Worm (Caenorhabditis elegans): Measurements from ENCODE around the gene osta-3.

- TF ChIP-seq sea-1 (GFP tag; conservative IDR thresholded peaks at IDR 0.05) (no peak), hnd-1 (tag; optimal IDR thresholded peaks at IDR 0.05) (no peak), ama-1 (optimal IDR thresholded peaks at IDR 0.05) (no peak), flt-1 (GFP tag; IDR thresholded peaks at IDR 0.05) (no peak), F13C5.2 (tag; optimal IDR thresholded peaks at IDR 0.05) (no peak), tbx-11 (GFP tag; IDR thresholded peaks at IDR 0.05) (no peak), B0310.2 (tag; optimal IDR thresholded peaks at IDR 0.05) (no peak), pes-1 (GFP tag; IDR thresholded peaks at IDR 0.05) (no peak), scrt-1 (GFP tag; IDR thresholded peaks at IDR 0.05) (no peak)
These were observed 3.8 kb downstream of the osta-3 start for ce11 chrII:14816086-14816485.
